Worm (Caenorhabditis elegans) whole organism, young adult: ENCODE results near the gene C54C6.4.

Source experiments
- dpl-1 ChIP-seq: fragments of 150-350 bp; optimal IDR thresholded peaks from 2 replicates; lab custom pipeline; 2014; ENCODE audit warnings: missing biosample characterization, missing genetic modification reagents, missing genetic modification characterization
- nfya-1 ChIP-seq: sonication (generic microtip); optimal IDR thresholded peaks from 2 replicates; lab custom pipeline; 2017; ENCODE audit warnings: antibody characterized with exemption, missing compliant biosample characterization, missing genetic modification characterization, borderline replicate concordance; ENCODE audit not compliant: insufficient read depth
- unc-130 ChIP-seq: sonication (generic microtip); optimal IDR thresholded peaks from 2 replicates; lab custom pipeline; 2016; ENCODE audit warnings: missing genetic modification reagents, missing genetic modification characterization, missing compliant biosample characterization

ce11 chrIII:3560235-3560634 lies 6.8 kb downstream of the C54C6.4 start:
- no peak for TF ChIP-seq nfya-1 (tag; lab: Kevin White, UChicago)
- TF ChIP-seq dpl-1 (GFP tag; lab: Kevin White, UChicago), result no peak
- TF ChIP-seq unc-130 (GFP tag; lab: Kevin White, UChicago), result no peak
